Fruit fly (Drosophila melanogaster) whole organism, adult: Measurements from ENCODE around the gene CG42671.

ENCODE experiments used
- CG11617 ChIP-seq: fragments of 200-800 bp; sonication (Bioruptor generic); optimal IDR thresholded peaks from 2 replicates; lab custom pipeline; 2017; ENCODE audit warnings: mild to moderate bottlenecking, missing biosample characterization, missing genetic modification reagents, missing genetic modification characterization
- CG12768 ChIP-seq: fragments of 200-800 bp; sonication (Bioruptor generic); optimal IDR thresholded peaks from 2 replicates; lab custom pipeline; 2017; ENCODE audit warnings: missing biosample characterization, missing genetic modification characterization, mild to moderate bottlenecking, moderate library complexity, missing genetic modification reagents
- CG14711 ChIP-seq: fragments of 200-800 bp; sonication (Bioruptor generic); optimal IDR thresholded peaks from 2 replicates; lab custom pipeline; 2018; ENCODE audit warnings: missing biosample characterization, mild to moderate bottlenecking, missing genetic modification characterization, moderate library complexity
- CG1620 ChIP-seq: fragments of 200-800 bp; sonication (Bioruptor generic); optimal IDR thresholded peaks from 2 replicates; lab custom pipeline; 2016; ENCODE audit warnings: missing biosample characterization, missing genetic modification characterization
- CG33017 ChIP-seq: fragments of 200-800 bp; sonication (Bioruptor generic); optimal IDR thresholded peaks from 2 replicates; lab custom pipeline; 2018; ENCODE audit warnings: missing biosample characterization, mild to moderate bottlenecking, missing genetic modification characterization, moderate library complexity
- CG5204 ChIP-seq: fragments of 200-800 bp; sonication (Bioruptor generic); optimal IDR thresholded peaks from 2 replicates; lab custom pipeline; 2016; ENCODE audit warnings: missing biosample characterization, missing genetic modification characterization
- CG7045 ChIP-seq: fragments of 200-800 bp; sonication (Bioruptor generic); optimal IDR thresholded peaks from 2 replicates; lab custom pipeline; 2017; ENCODE audit warnings: missing biosample characterization, mild to moderate bottlenecking, missing genetic modification characterization
- CG7101 ChIP-seq: fragments of 200-800 bp; sonication (Bioruptor generic); optimal IDR thresholded peaks from 2 replicates; lab custom pipeline; 2018; ENCODE audit warnings: missing biosample characterization, mild to moderate bottlenecking, missing genetic modification characterization, moderate library complexity
- Clk ChIP-seq: fragments of 200-800 bp; sonication (Bioruptor generic); optimal IDR thresholded peaks from 2 replicates; lab custom pipeline; 2017; ENCODE audit warnings: missing biosample characterization, missing genetic modification characterization
- Crg-1 ChIP-seq: fragments of 200-800 bp; sonication (Bioruptor generic); optimal IDR thresholded peaks from 2 replicates; lab custom pipeline; 2016; ENCODE audit warnings: missing biosample characterization, missing genetic modification characterization
- Hr96 ChIP-seq: fragments of 200-800 bp; sonication (Bioruptor generic); optimal IDR thresholded peaks from 2 replicates; lab custom pipeline; 2016; ENCODE audit warnings: missing biosample characterization, missing genetic modification characterization
- Mnt ChIP-seq: fragments of 200-800 bp; sonication (Bioruptor generic); optimal IDR thresholded peaks from 2 replicates; lab custom pipeline; 2016; ENCODE audit warnings: missing biosample characterization, mild to moderate bottlenecking, missing genetic modification characterization
- bab1 ChIP-seq: fragments of 200-800 bp; sonication (Bioruptor generic); optimal IDR thresholded peaks from 3 replicates; lab custom pipeline; 2019; ENCODE audit warnings: missing biosample characterization, mild to moderate bottlenecking, missing genetic modification characterization, moderate library complexity
- cic ChIP-seq: fragments of 200-800 bp; sonication (Bioruptor generic); optimal IDR thresholded peaks from 2 replicates; lab custom pipeline; 2017; ENCODE audit warnings: missing biosample characterization, mild to moderate bottlenecking, missing genetic modification characterization, moderate library complexity
- cnc ChIP-seq, 2 experiments: fragments of >200 bp; optimal IDR thresholded peaks; 2 replicates each; lab custom pipeline; 2017
- kay ChIP-seq: fragments of 200-800 bp; sonication (Bioruptor generic); peaks from one replicate; lab custom pipeline; 2016; ENCODE audit warnings: missing biosample characterization, missing genetic modification characterization, borderline replicate concordance
- ovo ChIP-seq: fragments of 200-800 bp; sonication (Bioruptor generic); optimal IDR thresholded peaks from 2 replicates; lab custom pipeline; 2016; ENCODE audit warnings: missing biosample characterization, missing genetic modification characterization
- pad ChIP-seq: fragments of 200-800 bp; sonication (Bioruptor generic); optimal IDR thresholded peaks from 3 replicates; lab custom pipeline; 2017; ENCODE audit warnings: missing biosample characterization, missing genetic modification characterization, mild to moderate bottlenecking, moderate library complexity, missing genetic modification reagents
- tj ChIP-seq: fragments of 200-800 bp; sonication (Bioruptor generic); optimal IDR thresholded peaks from 3 replicates; lab custom pipeline; 2017; ENCODE audit warnings: missing biosample characterization, mild to moderate bottlenecking, missing genetic modification characterization, moderate library complexity
- toe ChIP-seq: fragments of 200-800 bp; sonication (Bioruptor generic); optimal IDR thresholded peaks from 2 replicates; lab custom pipeline; 2016; ENCODE audit warnings: missing biosample characterization, missing genetic modification characterization

The CG42671 gene

DNA sequence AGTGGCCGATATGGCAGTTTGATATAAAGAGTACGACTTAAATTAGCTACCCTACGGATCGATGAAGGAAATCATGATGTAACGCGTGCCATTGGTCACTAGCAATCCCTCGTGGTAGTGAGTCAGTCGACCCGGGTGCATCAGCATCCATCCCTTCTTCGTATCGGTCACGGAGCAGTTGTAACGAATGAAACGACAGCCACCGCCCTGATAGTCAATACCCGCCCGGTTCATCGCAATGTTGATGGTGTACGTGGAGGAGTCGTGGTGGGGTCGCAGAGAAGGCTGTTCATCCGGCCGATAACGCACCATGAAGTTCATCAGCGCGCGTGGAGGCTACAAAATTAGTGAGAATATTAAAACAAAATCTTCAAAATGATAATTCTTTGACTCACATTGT is 15.9 kb upstream of the CG42671 start:
- TF ChIP-seq cnc (optimal IDR thresholded peaks at IDR 0.05; lab: Kevin White, UChicago) = no peak
- TF ChIP-seq Mnt (GFP tag; lab: Kevin White, UChicago) = no peak
- no peak for TF ChIP-seq CG33017 (tag; lab: Kevin White, UChicago)
- TF ChIP-seq bab1 (GFP tag; lab: Kevin White, UChicago) = no peak

- TF ChIP-seq CG33017 (tag; lab: Kevin White, UChicago) (no peak), kay (GFP tag; lab: Kevin White, UChicago) (no peak), CG1620 (GFP tag; lab: Kevin White, UChicago) (no peak), tj (no peak), toe (no peak), Hr96 (GFP tag; lab: Kevin White, UChicago) (no peak), bab1 (GFP tag; lab: Kevin White, UChicago) (no peak), Mnt (GFP tag; lab: Kevin White, UChicago) (no peak), CG14711 (tag; lab: Kevin White, UChicago) (no peak), Clk (GFP tag; lab: Kevin White, UChicago) (no peak), pad (no peak), CG5204 (GFP tag; lab: Kevin White, UChicago) (no peak), cic (GFP tag; lab: Kevin White, UChicago) (no peak), ovo (GFP tag; lab: Kevin White, UChicago) (no peak), cnc (optimal IDR thresholded peaks at IDR 0.05; lab: Kevin White, UChicago) (no peak), Crg-1 (no peak)
Measured at dm6 chr3L:11199320-11199719, 15.0 kb upstream of the CG42671 start, which contains the start of gene CG7607. Gene CG7607, plus strand, starts transcription at chr3L:11199620.

DNA sequence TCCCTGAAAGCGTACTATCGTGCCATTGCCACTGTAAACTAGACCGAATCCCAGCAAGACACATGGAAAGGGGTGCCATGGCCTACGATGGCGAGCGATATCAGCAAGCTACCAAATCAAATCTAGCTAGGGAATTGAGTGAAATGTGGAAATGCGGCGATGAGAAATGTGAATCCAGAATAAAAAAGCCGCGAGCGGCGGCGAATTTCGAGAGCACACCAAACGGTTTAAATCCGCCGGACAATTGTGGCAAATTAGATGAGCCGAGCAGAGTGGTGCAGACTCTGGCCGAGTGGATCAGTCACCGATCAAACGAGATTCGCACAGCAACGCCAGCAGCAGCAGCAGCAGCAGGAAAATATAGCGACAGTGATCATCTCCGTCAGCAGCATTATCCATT is 13.3 kb upstream of the CG42671 start, which contains the start of gene nkt:
Gene nkt, plus strand, starts transcription at position 301 of the 400 bp plus-strand sequence.
- TF ChIP-seq cnc (optimal IDR thresholded peaks at IDR 0.05; lab: Kevin White, UChicago) (no peak), CG1620 (GFP tag; lab: Kevin White, UChicago) (no peak), bab1 (GFP tag; lab: Kevin White, UChicago) (no peak), CG11617 (GFP tag; lab: Kevin White, UChicago) (no peak), CG5204 (GFP tag; lab: Kevin White, UChicago) (no peak), Mnt (GFP tag; lab: Kevin White, UChicago) (no peak), Clk (GFP tag; lab: Kevin White, UChicago) (no peak)

DNA sequence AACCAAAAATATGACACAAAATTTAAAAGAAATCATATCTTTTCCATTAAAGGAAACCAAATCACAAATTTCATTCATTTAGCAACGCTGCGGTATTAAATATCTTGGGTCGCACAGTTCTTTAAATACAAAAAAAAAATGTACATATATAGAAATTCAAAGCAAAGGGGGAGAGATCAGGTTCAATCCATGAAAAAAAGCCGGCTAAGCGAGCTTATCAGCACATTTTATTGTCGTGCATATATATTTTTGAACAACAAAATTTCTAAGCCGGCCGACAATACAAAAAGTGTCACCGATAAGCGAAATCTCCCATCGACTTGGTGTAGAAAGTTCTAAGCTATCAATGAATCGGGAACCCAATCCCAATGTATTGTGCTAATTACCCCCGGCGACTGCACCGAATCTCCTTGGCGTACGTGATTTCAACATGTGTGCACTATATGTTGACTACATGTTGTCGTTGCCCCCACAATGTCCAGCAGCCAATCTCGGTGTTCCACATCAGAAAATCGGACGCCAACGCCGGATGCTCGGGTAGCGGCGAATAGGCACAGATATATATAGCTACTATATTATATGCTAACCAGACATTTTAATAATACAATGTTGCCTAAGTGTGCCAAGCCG is 10.4 kb upstream of the CG42671 start:
- TF ChIP-seq CG5204 (GFP tag; lab: Kevin White, UChicago) (no peak), CG1620 (GFP tag; lab: Kevin White, UChicago) (no peak), kay (GFP tag; lab: Kevin White, UChicago) (no peak), cic (GFP tag; lab: Kevin White, UChicago) (no peak), tj (peak; percentile 96)

DNA sequence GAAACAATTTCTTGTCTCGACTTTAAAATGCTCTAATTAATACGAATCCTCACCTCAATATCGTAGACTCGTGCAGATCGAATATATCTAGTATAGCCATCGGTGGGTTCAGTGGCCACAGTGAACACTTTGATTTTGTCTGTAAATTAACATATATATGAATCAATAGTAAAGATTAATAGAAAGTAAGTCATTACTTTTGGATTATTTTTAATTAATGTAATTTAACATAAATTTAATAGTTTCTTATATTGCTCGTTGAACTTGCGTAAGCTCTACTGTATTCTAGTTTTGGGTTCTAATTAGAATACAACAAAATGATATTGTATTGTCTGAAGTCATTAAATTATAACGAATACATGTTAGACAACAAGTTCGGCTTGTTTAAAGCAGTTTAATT is 9.5 kb upstream of the CG42671 start:
- TF ChIP-seq kay (GFP tag; lab: Kevin White, UChicago) (peak; percentile 29), CG7101 (tag; lab: Kevin White, UChicago) (peak; percentile 6), CG33017 (tag; lab: Kevin White, UChicago) (no peak)

DNA sequence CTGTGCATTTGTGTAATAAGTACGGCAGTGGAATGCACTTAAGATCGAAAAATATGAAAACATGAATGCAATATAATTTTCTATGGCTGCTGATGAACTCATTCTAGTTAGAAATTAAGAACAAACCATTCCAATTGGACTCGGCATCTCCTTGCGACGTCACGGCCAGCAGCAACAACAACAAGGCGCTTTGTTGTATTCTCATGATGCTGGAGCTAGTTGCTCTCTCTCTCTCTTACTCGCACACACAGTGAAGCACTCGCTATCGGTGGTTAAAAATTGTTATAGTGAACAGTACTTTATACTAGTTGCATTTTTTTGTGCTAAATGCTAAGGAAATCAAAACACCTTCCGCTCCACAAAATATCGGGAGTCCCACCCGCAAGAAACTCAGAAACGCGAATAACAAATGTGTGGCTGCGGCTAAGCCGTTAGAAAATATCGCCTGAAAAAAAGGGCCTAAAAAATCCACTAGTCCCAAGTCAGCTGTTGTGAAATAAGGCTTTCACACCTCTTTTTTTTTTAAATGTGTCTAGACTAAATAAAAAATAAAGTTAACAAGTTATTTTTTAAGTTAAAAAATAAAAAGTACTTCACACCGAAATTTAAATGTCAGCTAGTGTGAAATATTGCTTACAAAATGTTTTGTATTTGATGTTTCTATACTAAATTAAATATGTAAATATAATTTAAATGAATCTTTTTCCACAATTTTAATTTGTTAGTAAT is 8.5 kb upstream of the CG42671 start, which contains the start of gene Plod:
Gene Plod, minus strand, starts transcription at position 409 of the 729 bp plus-strand sequence.
- peak; percentile 38 for TF ChIP-seq tj
- TF ChIP-seq CG7101 (tag; lab: Kevin White, UChicago) = peak; percentile 49
- peak; percentile 58 for TF ChIP-seq ovo (GFP tag; lab: Kevin White, UChicago)
- TF ChIP-seq CG33017 (tag; lab: Kevin White, UChicago) = no peak
- peak; percentile 55 for TF ChIP-seq Mnt (GFP tag; lab: Kevin White, UChicago)
- peak; percentile 30 for TF ChIP-seq CG11617 (GFP tag; lab: Kevin White, UChicago)

- peak; percentile 60 for TF ChIP-seq pad
- TF ChIP-seq CG12768 (GFP tag; lab: Kevin White, UChicago) = peak; percentile 64
- peak; percentile 57 for TF ChIP-seq CG14711 (tag; lab: Kevin White, UChicago)
- no peak for TF ChIP-seq toe
- peak; percentile 77 for TF ChIP-seq cic (GFP tag; lab: Kevin White, UChicago)
- peak; percentile 26 for TF ChIP-seq ovo (GFP tag; lab: Kevin White, UChicago)
- TF ChIP-seq CG33017 (tag; lab: Kevin White, UChicago) = peak; percentile 4
- peak in 1 of 2 experiments; percentile 79 for TF ChIP-seq cnc (optimal IDR thresholded peaks at IDR 0.05; lab: Kevin White, UChicago)
- peak; percentile 77 for TF ChIP-seq CG7101 (tag; lab: Kevin White, UChicago)
- peak; percentile 58 for TF ChIP-seq CG11617 (GFP tag; lab: Kevin White, UChicago)
- TF ChIP-seq Crg-1 = peak; percentile 58
- peak; percentile 43 for TF ChIP-seq CG7045 (GFP tag; lab: Kevin White, UChicago)
- peak; percentile 55 for TF ChIP-seq CG1620 (GFP tag; lab: Kevin White, UChicago)
- TF ChIP-seq CG5204 (GFP tag; lab: Kevin White, UChicago) = no peak
- TF ChIP-seq tj = peak; percentile 18
- peak; percentile 72 for TF ChIP-seq bab1 (GFP tag; lab: Kevin White, UChicago)
- TF ChIP-seq kay (GFP tag; lab: Kevin White, UChicago) = peak; percentile 99
- TF ChIP-seq Hr96 (GFP tag; lab: Kevin White, UChicago) = no peak
- peak; percentile 83 for TF ChIP-seq Mnt (GFP tag; lab: Kevin White, UChicago)
- TF ChIP-seq Clk (GFP tag; lab: Kevin White, UChicago) = peak; percentile 10
Measured at dm6 chr3L:11210517-11210916, 3.8 kb upstream of the CG42671 start, which contains the start of the genes Ube3a and CG7600. Gene Ube3a, minus strand, starts transcription at chr3L:11210583. Gene CG7600, plus strand, starts transcription at chr3L:11210786.
